Worm (Caenorhabditis elegans): ENCODE measurements around the gene B0244.16.

Gene B0244.16

DNA sequence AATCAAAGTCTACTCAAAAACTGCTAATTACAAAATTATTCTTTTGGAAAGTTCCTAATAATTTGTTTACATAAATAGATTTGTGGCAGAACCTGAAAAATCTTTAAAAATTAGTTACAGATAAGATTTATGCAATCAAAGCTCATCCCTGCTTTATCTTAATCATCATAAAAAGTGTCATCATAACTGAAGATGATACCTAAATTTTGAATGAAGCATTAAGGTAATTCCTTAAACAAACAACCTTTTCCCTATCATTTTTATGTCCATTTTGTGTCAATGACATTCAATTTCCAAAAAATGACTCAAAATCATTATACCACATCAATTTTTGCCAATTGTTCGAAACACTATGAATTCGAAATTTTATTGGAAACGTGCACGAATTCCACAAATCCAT is 3.1 kb upstream of the B0244.16 start, which contains the start of gene B0244.6:
Gene B0244.6 (plus strand): TSS at position 301 of the 400 bp plus-strand sequence.
- TF ChIP-seq nhr-10 (tag; optimal IDR thresholded peaks at IDR 0.05) = no peak
- TF ChIP-seq nhr-12 (tag; optimal IDR thresholded peaks at IDR 0.05) = no peak
- no peak for TF ChIP-seq egl-27 (tag; optimal IDR thresholded peaks at IDR 0.05)
- no peak for TF ChIP-seq nhr-23 (tag; optimal IDR thresholded peaks at IDR 0.05)
- TF ChIP-seq blmp-1 (tag; optimal IDR thresholded peaks at IDR 0.05; ENCODE audit: insufficient read depth) = no peak
- TF ChIP-seq unc-39 (tag; optimal IDR thresholded peaks at IDR 0.05) = no peak
- no peak for TF ChIP-seq unc-55 (GFP tag; optimal IDR thresholded peaks at IDR 0.05)
- TF ChIP-seq ztf-11 (tag; optimal IDR thresholded peaks at IDR 0.05) = no peak
- TF ChIP-seq sma-3 (GFP tag; optimal IDR thresholded peaks at IDR 0.05) = no peak
- no peak for TF ChIP-seq sem-4 (tag; optimal IDR thresholded peaks at IDR 0.05)
- TF ChIP-seq nhr-129 (tag; optimal IDR thresholded peaks at IDR 0.05) = no peak
- no peak for TF ChIP-seq nhr-77 (tag; optimal IDR thresholded peaks at IDR 0.05)
- TF ChIP-seq ama-1 (optimal IDR thresholded peaks at IDR 0.05) = no peak
- no peak for TF ChIP-seq Y55F3AM.14 (GFP tag; optimal IDR thresholded peaks at IDR 0.05)
- no peak for TF ChIP-seq elt-3 (tag; optimal IDR thresholded peaks at IDR 0.05)

- TF ChIP-seq mdl-1 (tag; optimal IDR thresholded peaks at IDR 0.05) (no peak), lsy-2 (tag; optimal IDR thresholded peaks at IDR 0.05) (no peak), mbf-1 (tag; optimal IDR thresholded peaks at IDR 0.05) (no peak), nhr-12 (tag; optimal IDR thresholded peaks at IDR 0.05) (no peak), peb-1 (tag; optimal IDR thresholded peaks at IDR 0.05) (no peak), F13H6.1 (tag; optimal IDR thresholded peaks at IDR 0.05) (no peak), unc-55 (GFP tag; optimal IDR thresholded peaks at IDR 0.05) (no peak), nhr-10 (tag; optimal IDR thresholded peaks at IDR 0.05) (no peak), sma-3 (GFP tag; optimal IDR thresholded peaks at IDR 0.05) (no peak), alr-1 (tag; optimal IDR thresholded peaks at IDR 0.05) (no peak), dmd-4 (tag; optimal IDR thresholded peaks at IDR 0.05) (no peak), nhr-21 (tag; optimal IDR thresholded peaks at IDR 0.05) (no peak), nhr-23 (tag; optimal IDR thresholded peaks at IDR 0.05) (no peak), lin-39 (tag; optimal IDR thresholded peaks at IDR 0.05) (no peak), nhr-6 (tag; optimal IDR thresholded peaks at IDR 0.05) (no peak), nhr-237 (tag; optimal IDR thresholded peaks at IDR 0.05) (no peak), lin-11 (tag; optimal IDR thresholded peaks at IDR 0.05) (no peak), R02D3.7 (tag; optimal IDR thresholded peaks at IDR 0.05) (no peak), ceh-82 (tag; optimal IDR thresholded peaks at IDR 0.05) (no peak), zag-1 (tag; optimal IDR thresholded peaks at IDR 0.05) (no peak)
Observed at ce11 chrIII:5743084-5743483, 2.3 kb downstream of the B0244.16 start, which contains the start of gene B0244.15. B0244.15 (plus strand) TSS chrIII:5743384.

ce11 chrIII:5744579-5744978 is 3.8 kb downstream of the B0244.16 start, which contains the start of gene B0244.5:
B0244.5 (plus strand) TSS chrIII:5744879.
- no peak for TF ChIP-seq F13H6.1 (tag; optimal IDR thresholded peaks at IDR 0.05)
- no peak for TF ChIP-seq sma-9 (GFP tag; optimal IDR thresholded peaks at IDR 0.05)
- TF ChIP-seq sma-9 (tag; optimal IDR thresholded peaks at IDR 0.05) = no peak
- peak; percentile 4 for TF ChIP-seq fos-1 (tag; optimal IDR thresholded peaks at IDR 0.05)

ce11 chrIII:5747185-5747584 is 6.4 kb downstream of the B0244.16 start, which contains the start of gene B0244.4:
B0244.4 (plus strand) TSS chrIII:5747485.
- TF ChIP-seq nhr-11 (tag; optimal IDR thresholded peaks at IDR 0.05) = no peak
- TF ChIP-seq elt-3 (tag; optimal IDR thresholded peaks at IDR 0.05) = no peak
- TF ChIP-seq nhr-77 (tag; optimal IDR thresholded peaks at IDR 0.05) = no peak

ce11 chrIII:5748360-5748759 is 7.6 kb downstream of the B0244.16 start:
- TF ChIP-seq elt-3 (tag; optimal IDR thresholded peaks at IDR 0.05) = no peak
- TF ChIP-seq nhr-6 (tag; optimal IDR thresholded peaks at IDR 0.05) = no peak
- no peak for TF ChIP-seq unc-39 (tag; optimal IDR thresholded peaks at IDR 0.05)
- no peak for TF ChIP-seq nhr-237 (tag; optimal IDR thresholded peaks at IDR 0.05)
- TF ChIP-seq Y55F3AM.14 (GFP tag; optimal IDR thresholded peaks at IDR 0.05) = no peak
- no peak for TF ChIP-seq C34F6.9 (tag; optimal IDR thresholded peaks at IDR 0.05)
- TF ChIP-seq mbf-1 (tag; optimal IDR thresholded peaks at IDR 0.05) = no peak
- TF ChIP-seq nhr-77 (tag; optimal IDR thresholded peaks at IDR 0.05) = no peak
- TF ChIP-seq ztf-4 (tag; optimal IDR thresholded peaks at IDR 0.05) = no peak
- TF ChIP-seq sem-4 (tag; optimal IDR thresholded peaks at IDR 0.05) = no peak

Data from whole organism, L2 larva.